Worm (Caenorhabditis elegans): ENCODE measurements around the gene F23F1.6.

- TF ChIP-seq fkh-10 (GFP tag; optimal IDR thresholded peaks at IDR 0.05) (no peak), tbx-7 (tag; optimal IDR thresholded peaks at IDR 0.05) (no peak), lin-11 (tag; optimal IDR thresholded peaks at IDR 0.05) (no peak), ceh-2 (tag; optimal IDR thresholded peaks at IDR 0.05) (no peak), dmd-4 (tag; optimal IDR thresholded peaks at IDR 0.05; ENCODE audit: borderline replicate concordance) (no peak)
These were observed 38.7 kb upstream of the F23F1.6 start for ce11 chrII:75831-76230.
